Worm (Caenorhabditis elegans): ENCODE data around the gene thoc-5.

thoc-5 gene

DNA sequence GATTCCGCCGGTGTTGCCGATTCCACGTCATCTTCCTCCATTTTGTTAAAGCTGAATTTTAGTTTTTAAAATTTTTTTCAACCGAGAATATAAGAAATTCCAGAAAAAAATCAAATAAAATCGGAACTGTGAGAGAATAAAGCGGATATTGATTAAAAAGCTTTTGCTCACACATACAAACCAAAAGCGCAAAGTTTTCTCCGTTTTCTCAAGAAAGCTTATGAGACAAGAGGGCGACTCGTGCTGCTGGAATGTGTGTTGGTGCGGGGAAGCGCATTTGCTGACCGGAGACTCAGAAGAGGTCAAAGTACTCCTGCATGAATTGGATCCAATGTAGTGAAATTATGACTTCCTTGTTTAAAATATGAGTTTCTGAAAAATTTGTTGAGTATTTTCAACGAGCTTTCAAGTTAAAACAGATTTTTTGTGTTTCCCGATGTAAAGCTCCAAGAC, 30.7 kb upstream of the thoc-5 start, which contains the start of gene paqr-2 (continued):
- TF ChIP-seq ama-1 (optimal IDR thresholded peaks at IDR 0.05) (no peak), irx-1 (tag; optimal IDR thresholded peaks at IDR 0.05) (no peak), nhr-71 (tag; optimal IDR thresholded peaks at IDR 0.05) (peak; percentile 20), snu-23 (GFP tag; optimal IDR thresholded peaks at IDR 0.05) (peak; percentile 26), mab-9 (GFP tag; IDR thresholded peaks at IDR 0.05) (no peak), hpl-2 (GFP tag; optimal IDR thresholded peaks at IDR 0.05) (no peak), nhr-28 (tag; optimal IDR thresholded peaks at IDR 0.05) (no peak), ceh-82 (tag; optimal IDR thresholded peaks at IDR 0.05) (no peak)

DNA sequence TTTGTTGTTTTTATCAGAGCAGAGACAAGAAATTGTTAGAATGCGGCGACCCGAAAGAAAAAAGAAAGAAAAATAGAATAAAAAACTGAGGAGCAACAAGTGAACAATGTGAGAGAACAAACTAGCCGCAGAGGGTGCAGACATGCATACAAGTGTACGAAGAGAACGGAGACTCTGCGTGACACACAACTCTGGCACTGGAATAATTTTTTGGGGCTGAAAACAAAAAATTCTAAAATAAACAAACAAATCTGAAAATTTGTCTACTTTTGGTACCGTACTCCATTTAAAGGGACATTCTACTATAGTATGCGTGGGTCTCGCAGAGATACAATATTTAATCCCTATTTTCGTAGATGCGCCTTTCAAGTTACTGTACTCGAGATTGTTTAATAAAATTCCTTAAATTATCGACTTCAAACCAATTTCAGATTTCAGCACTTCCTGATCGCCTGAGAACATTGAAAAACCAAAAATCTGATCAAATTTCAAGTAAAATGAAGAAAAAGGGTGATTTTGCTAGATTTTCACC, 25.9 kb upstream of the thoc-5 start:
- no peak for TF ChIP-seq fkh-8 (tag; optimal IDR thresholded peaks at IDR 0.05)
- no peak for TF ChIP-seq egl-27 (tag; optimal IDR thresholded peaks at IDR 0.05)
- no peak for TF ChIP-seq irx-1 (tag; optimal IDR thresholded peaks at IDR 0.05)
- no peak for TF ChIP-seq unc-62 (GFP tag; optimal IDR thresholded peaks at IDR 0.05)
- TF ChIP-seq xbp-1 (tag; optimal IDR thresholded peaks at IDR 0.05), result no peak
- TF ChIP-seq fkh-10 (GFP tag; optimal IDR thresholded peaks at IDR 0.05), result no peak
- TF ChIP-seq nhr-90 (tag; optimal IDR thresholded peaks at IDR 0.05; ENCODE audit: poor library complexity), result no peak
- no peak for TF ChIP-seq mdl-1 (tag; optimal IDR thresholded peaks at IDR 0.05)
- no peak for TF ChIP-seq efl-1 (optimal IDR thresholded peaks at IDR 0.05)
- TF ChIP-seq efl-1 (GFP tag; optimal IDR thresholded peaks at IDR 0.05 in 1 of 2), result peak in 1 of 2 experiments; percentile 61
- TF ChIP-seq lin-14 (GFP tag; optimal IDR thresholded peaks at IDR 0.05), result peak; percentile 35
- TF ChIP-seq hlh-4 (tag; optimal IDR thresholded peaks at IDR 0.05), result no peak
- no peak for TF ChIP-seq nhr-11 (tag; optimal IDR thresholded peaks at IDR 0.05)
- no peak for TF ChIP-seq lin-39 (tag; optimal IDR thresholded peaks at IDR 0.05)
- TF ChIP-seq isw-1 (GFP tag; IDR thresholded peaks at IDR 0.05), result no peak

ce11 chrIII:5373715-5374114, 24.5 kb upstream of the thoc-5 start:
- TF ChIP-seq blmp-1 (tag; optimal IDR thresholded peaks at IDR 0.05) (peak; percentile 7), efl-1 (optimal IDR thresholded peaks at IDR 0.05) (no peak), efl-1 (GFP tag; optimal IDR thresholded peaks at IDR 0.05 in 1 of 2) (peak in 1 of 2 experiments; percentile 90), nhr-28 (tag; optimal IDR thresholded peaks at IDR 0.05) (no peak)

DNA sequence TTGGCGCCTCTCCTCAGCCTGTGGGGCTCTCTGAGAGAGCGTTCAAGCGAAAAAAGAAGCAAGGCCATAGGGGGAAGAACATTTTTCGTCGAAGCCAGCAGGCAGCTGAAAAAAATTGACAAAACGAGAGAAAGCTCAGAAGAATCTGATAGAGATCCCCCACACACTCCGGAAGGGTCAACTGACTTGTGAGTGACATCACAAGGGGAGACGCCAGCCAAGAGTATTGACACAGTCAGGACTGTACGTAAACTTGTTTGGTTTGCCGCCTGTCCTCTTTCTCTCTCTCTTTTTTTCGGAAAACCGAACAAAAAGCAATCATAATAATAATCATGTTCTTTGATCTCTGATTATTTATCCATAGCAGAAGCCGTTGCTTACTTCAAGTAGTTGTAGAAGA, 23.7 kb upstream of the thoc-5 start:
- TF ChIP-seq lin-14 (GFP tag; optimal IDR thresholded peaks at IDR 0.05), result peak; percentile 50
- TF ChIP-seq nhr-47 (tag; optimal IDR thresholded peaks at IDR 0.05), result no peak
- TF ChIP-seq ets-5 (GFP tag; IDR thresholded peaks at IDR 0.05), result no peak
- TF ChIP-seq nhr-19 (GFP tag; conservative IDR thresholded peaks at IDR 0.05), result 0 out of 2 replicates have a peak, but pooled peaks have one; percentile 11
- TF ChIP-seq lin-35 (GFP tag; optimal IDR thresholded peaks at IDR 0.05), result peak in 1 of 2 experiments; percentile 50
- no peak for TF ChIP-seq efl-1 (optimal IDR thresholded peaks at IDR 0.05)
- peak in 1 of 2 experiments; percentile 42 for TF ChIP-seq efl-1 (GFP tag; optimal IDR thresholded peaks at IDR 0.05 in 1 of 2)
- TF ChIP-seq elt-3 (tag; optimal IDR thresholded peaks at IDR 0.05), result peak in 1 of 6 experiments; percentile 1
- peak; percentile 27 for TF ChIP-seq nhr-20 (tag; optimal IDR thresholded peaks at IDR 0.05)
- no peak for TF ChIP-seq hlh-4 (tag; optimal IDR thresholded peaks at IDR 0.05)
- peak in 1 of 2 experiments; percentile 27 for TF ChIP-seq lsy-2 (tag; optimal IDR thresholded peaks at IDR 0.05)
- TF ChIP-seq C16A3.4 (tag; optimal IDR thresholded peaks at IDR 0.05), result no peak
- peak in 1 of 2 experiments; percentile 25 for TF ChIP-seq mdl-1 (tag; optimal IDR thresholded peaks at IDR 0.05)
- peak; percentile 24 for TF ChIP-seq nhr-71 (tag; optimal IDR thresholded peaks at IDR 0.05)
- TF ChIP-seq dpl-1 (GFP tag; optimal IDR thresholded peaks at IDR 0.05), result peak in 1 of 3 experiments; percentile 5
- peak; percentile 37 for TF ChIP-seq blmp-1 (tag; optimal IDR thresholded peaks at IDR 0.05)

ce11 chrIII:5371226-5371926, 22.2 kb upstream of the thoc-5 start, which contains the start of gene szy-2:
TSS of gene szy-2 (minus strand) at chrIII:5371276.
- no peak for TF ChIP-seq nhr-19 (GFP tag; conservative IDR thresholded peaks at IDR 0.05)
- TF ChIP-seq fkh-8 (tag; optimal IDR thresholded peaks at IDR 0.05), result no peak

Data from whole organism, L1 larva.